Worm (Caenorhabditis elegans): ENCODE data around the gene F54E2.5.

DNA sequence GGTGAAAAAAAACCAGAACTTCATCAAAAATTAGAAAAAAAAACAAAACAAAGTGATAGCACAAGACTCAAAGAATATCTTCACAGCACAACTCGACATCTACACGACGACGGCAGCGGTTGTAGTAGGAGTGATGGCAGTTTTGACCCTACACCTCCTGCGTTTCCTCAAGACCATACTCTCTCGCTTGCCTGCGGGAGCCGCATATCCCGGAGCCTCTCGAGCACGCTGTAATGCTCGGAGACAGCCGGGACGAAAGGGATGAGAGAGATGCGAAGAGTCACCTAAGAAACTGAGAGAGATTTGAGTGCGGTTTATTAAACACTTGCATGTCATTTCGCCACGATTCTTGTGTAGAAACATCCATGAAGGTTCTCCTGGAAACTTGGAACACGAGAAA is 6.4 kb downstream of the F54E2.5 start:
- no peak for TF ChIP-seq F23B12.7 (tag; optimal IDR thresholded peaks at IDR 0.05; ENCODE audit: insufficient read depth)
- no peak for TF ChIP-seq gei-17 (GFP tag; optimal IDR thresholded peaks at IDR 0.05)
- TF ChIP-seq ama-1 (optimal IDR thresholded peaks at IDR 0.05), result no peak
- TF ChIP-seq ama-1 (GFP tag; optimal IDR thresholded peaks at IDR 0.05), result no peak
- no peak for TF ChIP-seq F57A8.1 (GFP tag; optimal IDR thresholded peaks at IDR 0.05)
- TF ChIP-seq C06A6.2 (GFP tag; conservative IDR thresholded peaks at IDR 0.05), result no peak
- no peak for TF ChIP-seq ceh-100 (GFP tag; IDR thresholded peaks at IDR 0.05)
- TF ChIP-seq zim-3 (tag; optimal IDR thresholded peaks at IDR 0.05), result no peak
- TF ChIP-seq unc-62 (GFP tag; optimal IDR thresholded peaks at IDR 0.05), result no peak
- no peak for TF ChIP-seq sptf-2 (GFP tag; optimal IDR thresholded peaks at IDR 0.05)
- TF ChIP-seq madf-8 (GFP tag; conservative IDR thresholded peaks at IDR 0.05), result no peak
- TF ChIP-seq egrh-3 (GFP tag; IDR thresholded peaks at IDR 0.05), result no peak
- TF ChIP-seq Y53G8AR.9 (GFP tag; conservative IDR thresholded peaks at IDR 0.05), result no peak
- no peak for TF ChIP-seq tlf-1 (GFP tag; optimal IDR thresholded peaks at IDR 0.05)
- TF ChIP-seq let-607 (tag; optimal IDR thresholded peaks at IDR 0.05), result no peak

Measured in whole organism, young adult.